Fruit fly (Drosophila melanogaster) whole organism, pupa: ENCODE results near the gene Ir94c.

Experiments
- CG10348 ChIP-seq: fragments of 200-800 bp; sonication (Bioruptor generic); IDR thresholded peaks from 2 replicates; pipeline ENCODE4 v1.3.6; 2022; ENCODE audit warnings: missing biosample characterization, missing genetic modification characterization
- CG12605 ChIP-seq: fragments of 200-800 bp; sonication (Bioruptor generic); IDR thresholded peaks from 2 replicates; pipeline ENCODE4 v1.3.6; 2022; ENCODE audit warnings: missing biosample characterization, missing genetic modification characterization
- CG13204 ChIP-seq: fragments of 200-800 bp; sonication (Bioruptor generic); optimal IDR thresholded peaks from 2 replicates; lab custom pipeline; 2018; ENCODE audit warnings: missing biosample characterization, mild to moderate bottlenecking, missing genetic modification characterization, moderate library complexity
- CG14655 ChIP-seq: fragments of 200-800 bp; sonication (Bioruptor generic); optimal IDR thresholded peaks from 3 replicates; lab custom pipeline; 2017; ENCODE audit warnings: mild to moderate bottlenecking, missing biosample characterization, missing genetic modification reagents, missing genetic modification characterization
- CG15710 ChIP-seq: fragments of 200-800 bp; sonication (Bioruptor generic); optimal IDR thresholded peaks from 2 replicates; lab custom pipeline; 2018; ENCODE audit warnings: missing biosample characterization, mild to moderate bottlenecking, missing genetic modification characterization, moderate library complexity
- CG17806 ChIP-seq: fragments of 200-800 bp; sonication (Bioruptor generic); optimal IDR thresholded peaks from 2 replicates; lab custom pipeline; 2018; ENCODE audit warnings: missing biosample characterization, mild to moderate bottlenecking, missing genetic modification characterization, moderate library complexity
- CG32121 ChIP-seq: fragments of 200-800 bp; sonication (Bioruptor generic); IDR thresholded peaks from 2 replicates; pipeline ENCODE4 v1.3.6; 2022; ENCODE audit warnings: missing biosample characterization, missing genetic modification characterization
- CG34367 ChIP-seq: fragments of 200-800 bp; sonication (Bioruptor generic); optimal IDR thresholded peaks from 2 replicates; lab custom pipeline; 2018; ENCODE audit warnings: missing biosample characterization, mild to moderate bottlenecking, missing genetic modification characterization
- CG4496 ChIP-seq: fragments of 200-800 bp; sonication (Bioruptor generic); IDR thresholded peaks from 3 replicates; pipeline ENCODE4 v1.3.6; 2022; ENCODE audit warnings: missing biosample characterization, missing genetic modification characterization
- CG8159 ChIP-seq: fragments of 200-800 bp; sonication (Bioruptor generic); optimal IDR thresholded peaks from 3 replicates; lab custom pipeline; 2018; ENCODE audit warnings: missing biosample characterization, mild to moderate bottlenecking, missing genetic modification characterization, moderate library complexity
- CG8301 ChIP-seq: fragments of 200-800 bp; sonication (Bioruptor generic); optimal IDR thresholded peaks from 2 replicates; lab custom pipeline; 2018; ENCODE audit warnings: missing biosample characterization, mild to moderate bottlenecking, missing genetic modification characterization
- CG9948 ChIP-seq: fragments of 200-800 bp; sonication (Bioruptor generic); optimal IDR thresholded peaks from 2 replicates; lab custom pipeline; 2018; ENCODE audit warnings: missing biosample characterization, mild to moderate bottlenecking, missing genetic modification characterization, moderate library complexity
- D1 ChIP-seq: fragments of 200-800 bp; sonication (Bioruptor generic); optimal IDR thresholded peaks from 2 replicates; lab custom pipeline; 2018; ENCODE audit warnings: missing biosample characterization, mild to moderate bottlenecking, missing genetic modification characterization, moderate library complexity
- EcR ChIP-seq: fragments of 200-800 bp; sonication (Bioruptor generic); optimal IDR thresholded peaks from 3 replicates; lab custom pipeline; 2019; ENCODE audit warnings: missing biosample characterization, missing genetic modification characterization, mild to moderate bottlenecking, moderate library complexity, missing genetic modification reagents
- Ets98B ChIP-seq: fragments of 200-800 bp; sonication (Bioruptor generic); IDR thresholded peaks from 2 replicates; pipeline ENCODE4 v1.3.6; 2022; ENCODE audit warnings: missing biosample characterization, missing genetic modification characterization
- Pif1A ChIP-seq: fragments of 200-800 bp; sonication (Bioruptor generic); optimal IDR thresholded peaks from 3 replicates; lab custom pipeline; 2016; ENCODE audit warnings: missing biosample characterization, missing genetic modification characterization
- Pif1B ChIP-seq: fragments of 200-800 bp; sonication (Bioruptor generic); optimal IDR thresholded peaks from 3 replicates; lab custom pipeline; 2016; ENCODE audit warnings: missing biosample characterization, missing genetic modification characterization
- Snoo ChIP-seq: fragments of 200-800 bp; sonication (Bioruptor generic); optimal IDR thresholded peaks from 3 replicates; lab custom pipeline; 2017; ENCODE audit warnings: missing biosample characterization, mild to moderate bottlenecking, missing genetic modification characterization, inconsistent platforms
- fd96Ca ChIP-seq: fragments of 200-800 bp; sonication (Bioruptor generic); IDR thresholded peaks from 3 replicates; pipeline ENCODE4 v1.3.6; 2022; ENCODE audit warnings: missing biosample characterization, missing genetic modification characterization
- gl ChIP-seq: fragments of 200-800 bp; sonication (Bioruptor generic); optimal IDR thresholded peaks from 2 replicates; lab custom pipeline; 2018; ENCODE audit warnings: missing biosample characterization, mild to moderate bottlenecking, missing genetic modification characterization
- rn ChIP-seq: fragments of 200-800 bp; sonication (Bioruptor generic); IDR thresholded peaks from 2 replicates; pipeline ENCODE4 v1.3.6; 2022; ENCODE audit warnings: missing biosample characterization, missing genetic modification characterization

Gene Ir94c

DNA sequence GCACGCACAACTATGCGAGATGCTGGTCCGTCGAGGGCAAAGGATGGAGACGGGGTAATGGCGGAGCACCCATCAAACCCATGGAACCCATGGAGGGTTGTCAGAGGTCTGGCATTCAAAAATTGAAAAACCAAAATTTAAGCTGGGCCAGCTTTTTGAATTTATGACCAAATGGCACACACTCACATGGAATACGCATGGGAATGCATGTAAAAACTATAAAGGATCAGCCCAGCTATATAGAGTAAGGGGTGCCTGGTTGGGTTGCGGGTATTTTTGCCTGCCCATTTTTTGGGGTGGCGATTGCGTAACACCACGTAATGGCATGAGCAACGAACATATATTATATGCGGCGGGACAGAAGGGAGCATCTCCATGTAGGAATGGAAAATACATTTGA is 33.2 kb upstream of the Ir94c start:
- TF ChIP-seq CG8301 (tag; lab: Kevin White, UChicago) = no peak
- no peak for TF ChIP-seq CG8159 (tag; lab: Kevin White, UChicago)
- no peak for TF ChIP-seq CG10348 (GFP tag; lab: Robert Waterston, UW)
- no peak for TF ChIP-seq EcR (GFP tag; lab: Kevin White, UChicago)
- TF ChIP-seq rn (GFP tag; lab: Robert Waterston, UW) = no peak
- TF ChIP-seq CG32121 = no peak
- TF ChIP-seq CG9948 (tag; lab: Kevin White, UChicago) = no peak
- TF ChIP-seq Pif1B (GFP tag; lab: Kevin White, UChicago) = no peak
- TF ChIP-seq CG12605 (GFP tag; lab: Robert Waterston, UW) = no peak
- TF ChIP-seq Pif1A (GFP tag; lab: Kevin White, UChicago) = no peak
- TF ChIP-seq fd96Ca = no peak
- no peak for TF ChIP-seq gl (tag; lab: Kevin White, UChicago)
- no peak for TF ChIP-seq Ets98B
- TF ChIP-seq D1 = no peak
- TF ChIP-seq CG4496 (GFP tag; lab: Robert Waterston, UW) = no peak

DNA sequence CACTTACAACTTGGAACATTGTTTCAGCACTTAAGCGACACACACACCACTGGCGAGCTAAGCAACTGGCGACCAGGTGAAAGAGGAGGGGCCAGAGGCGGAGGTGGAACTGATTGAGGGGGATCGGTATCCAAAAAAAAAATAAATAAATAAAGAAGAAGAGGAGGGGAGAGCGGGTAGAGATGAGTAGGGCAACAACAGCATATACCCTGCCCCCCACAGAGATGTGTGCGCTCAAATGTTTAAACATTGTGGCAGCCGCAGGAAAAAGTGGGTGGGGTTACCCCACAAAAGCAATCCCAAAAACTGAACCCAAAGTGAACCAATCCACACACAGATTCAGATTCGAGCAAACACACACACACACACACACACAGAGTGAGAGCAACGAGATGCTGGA is 31.2 kb upstream of the Ir94c start:
- peak; percentile 33 for TF ChIP-seq Ets98B
- TF ChIP-seq CG13204 (GFP tag; lab: Kevin White, UChicago) = no peak
- TF ChIP-seq CG12605 (GFP tag; lab: Robert Waterston, UW) = 0 out of 2 replicates have a peak, but pooled peaks have one; percentile 8
- 0 out of 2 replicates have a peak, but pooled peaks have one; percentile 27 for TF ChIP-seq rn (GFP tag; lab: Robert Waterston, UW)
- TF ChIP-seq CG17806 (tag; lab: Kevin White, UChicago) = no peak
- TF ChIP-seq fd96Ca = peak; percentile 56

dm6 chr3R:22149923-22150322 is 30.7 kb upstream of the Ir94c start:
- TF ChIP-seq CG14655 (GFP tag; lab: Kevin White, UChicago) (peak; percentile 80), CG8301 (tag; lab: Kevin White, UChicago) (peak; percentile 89), EcR (GFP tag; lab: Kevin White, UChicago) (no peak), CG8159 (tag; lab: Kevin White, UChicago) (peak; percentile 34), gl (tag; lab: Kevin White, UChicago) (no peak), fd96Ca (peak; percentile 60; the same call in 2 of the 3 replicates), CG12605 (GFP tag; lab: Robert Waterston, UW) (peak; percentile 78; the same call in 1 of the 2 replicates), Ets98B (peak; percentile 89), Pif1B (GFP tag; lab: Kevin White, UChicago) (no peak), CG13204 (GFP tag; lab: Kevin White, UChicago) (no peak), CG34367 (tag; lab: Kevin White, UChicago) (peak; percentile 16), Pif1A (GFP tag; lab: Kevin White, UChicago) (peak; percentile 44), rn (GFP tag; lab: Robert Waterston, UW) (peak; percentile 55), CG10348 (GFP tag; lab: Robert Waterston, UW) (no peak), CG32121 (peak; percentile 77), D1 (no peak), Snoo (tag; lab: Kevin White, UChicago) (no peak), CG9948 (tag; lab: Kevin White, UChicago) (peak; percentile 33), CG17806 (tag; lab: Kevin White, UChicago) (peak; percentile 52), CG15710 (tag; lab: Kevin White, UChicago) (peak; percentile 14), CG4496 (GFP tag; lab: Robert Waterston, UW) (no peak)

DNA sequence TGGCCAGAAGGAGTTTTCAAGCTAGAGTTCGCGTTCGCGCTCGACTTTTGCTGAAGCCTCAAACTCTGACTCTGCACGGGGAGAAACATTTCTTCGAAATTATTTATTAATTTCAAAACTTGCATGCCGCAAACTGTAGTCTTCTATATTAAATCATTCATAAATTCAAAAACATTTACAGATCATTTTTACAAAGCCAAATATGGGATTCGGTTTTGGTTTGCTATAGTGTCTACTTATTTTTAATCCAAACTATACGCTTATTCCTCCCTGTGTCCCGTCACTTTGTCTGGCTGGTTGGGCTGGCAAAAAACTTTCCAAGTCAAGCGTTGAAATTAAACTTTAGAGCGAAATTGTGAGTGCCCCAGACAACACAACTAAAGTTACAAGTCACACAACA is 29.0 kb upstream of the Ir94c start:
- TF ChIP-seq CG32121 (peak; percentile 26; the same call in 1 of the 2 replicates), CG8301 (tag; lab: Kevin White, UChicago) (peak; percentile 26), CG34367 (tag; lab: Kevin White, UChicago) (no peak), Snoo (tag; lab: Kevin White, UChicago) (no peak), CG14655 (GFP tag; lab: Kevin White, UChicago) (peak; percentile 17)

dm6 chr3R:22147426-22147825 is 28.2 kb upstream of the Ir94c start:
- TF ChIP-seq EcR (GFP tag; lab: Kevin White, UChicago) (no peak), CG17806 (tag; lab: Kevin White, UChicago) (no peak), CG9948 (tag; lab: Kevin White, UChicago) (no peak), CG14655 (GFP tag; lab: Kevin White, UChicago) (no peak), CG34367 (tag; lab: Kevin White, UChicago) (no peak), gl (tag; lab: Kevin White, UChicago) (no peak), CG10348 (GFP tag; lab: Robert Waterston, UW) (no peak), Pif1A (GFP tag; lab: Kevin White, UChicago) (no peak), CG13204 (GFP tag; lab: Kevin White, UChicago) (no peak), Ets98B (no peak), CG32121 (no peak), Pif1B (GFP tag; lab: Kevin White, UChicago) (no peak), CG15710 (tag; lab: Kevin White, UChicago) (no peak), rn (GFP tag; lab: Robert Waterston, UW) (no peak), CG8301 (tag; lab: Kevin White, UChicago) (no peak), CG12605 (GFP tag; lab: Robert Waterston, UW) (no peak), CG8159 (tag; lab: Kevin White, UChicago) (no peak), fd96Ca (no peak), Snoo (tag; lab: Kevin White, UChicago) (no peak), D1 (no peak)

DNA sequence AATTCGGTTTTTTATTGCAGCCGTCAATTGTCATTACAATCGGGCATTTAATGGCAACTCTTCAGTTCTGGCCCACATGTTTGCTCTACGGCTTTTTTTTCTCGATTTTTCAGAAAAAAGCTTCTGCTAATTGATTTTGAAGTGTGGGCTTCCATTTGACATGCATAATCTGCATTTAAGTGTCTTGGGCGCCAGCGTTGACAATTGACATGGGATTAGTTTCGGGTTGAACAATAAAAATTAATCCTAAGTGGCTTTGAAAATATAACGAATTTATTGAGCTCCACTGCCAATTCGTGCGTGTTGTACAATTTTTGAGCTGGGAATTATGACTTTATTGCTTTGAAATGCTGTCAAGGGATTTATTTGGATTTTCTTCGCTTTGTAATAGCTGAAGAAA is 27.3 kb upstream of the Ir94c start:
- TF ChIP-seq CG8301 (tag; lab: Kevin White, UChicago) (no peak), rn (GFP tag; lab: Robert Waterston, UW) (no peak), CG4496 (GFP tag; lab: Robert Waterston, UW) (no peak), CG32121 (no peak), Snoo (tag; lab: Kevin White, UChicago) (no peak), D1 (no peak)
